Worm (Caenorhabditis elegans): ENCODE data around the gene M02E1.4.

The M02E1.4 gene

ce11 chrX:360479-360878, 47.4 kb downstream of the M02E1.4 start, which contains the start of gene C04E7.5:
Gene C04E7.5, plus strand, starts transcription at chrX:360779.
- TF ChIP-seq zfp-3 (GFP tag; conservative IDR thresholded peaks at IDR 0.05) (no peak), hlh-11 (tag; optimal IDR thresholded peaks at IDR 0.05) (no peak), lim-7 (GFP tag; IDR thresholded peaks at IDR 0.05) (no peak), ama-1 (optimal IDR thresholded peaks at IDR 0.05) (no peak), php-3 (GFP tag; IDR thresholded peaks at IDR 0.05) (no peak), snpc-1.2 (GFP tag; IDR thresholded peaks at IDR 0.05) (no peak), sdz-12 (GFP tag; optimal IDR thresholded peaks at IDR 0.05) (no peak), tag-97 (GFP tag; IDR thresholded peaks at IDR 0.05) (no peak), Y5F2A.4 (GFP tag; optimal IDR thresholded peaks at IDR 0.05) (no peak), F49E8.2 (tag; optimal IDR thresholded peaks at IDR 0.05; ENCODE audit: borderline replicate concordance) (no peak), zip-2 (tag; optimal IDR thresholded peaks at IDR 0.05) (no peak)

Measured in whole organism, L4 larva.